Worm (Caenorhabditis elegans): ENCODE measurements around the gene ugt-59.

Gene ugt-59

DNA sequence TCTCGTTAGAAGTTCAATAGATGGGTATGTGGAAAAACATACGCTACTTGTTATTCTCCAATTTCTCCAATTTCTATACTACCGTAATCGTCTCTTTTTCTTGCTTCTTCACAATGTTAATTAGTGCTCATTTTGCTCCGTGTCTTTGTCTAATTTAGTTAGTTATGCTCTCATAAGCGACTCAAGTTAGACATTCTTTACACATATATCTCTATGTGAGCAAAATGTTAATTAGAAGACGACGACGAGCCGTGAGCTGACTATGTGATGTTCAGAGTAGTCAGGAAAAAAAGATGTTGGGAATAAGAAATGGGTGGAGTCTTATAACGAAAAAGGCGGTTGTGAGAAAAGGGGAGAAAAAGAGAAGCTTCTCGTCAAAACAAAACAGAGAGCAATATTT, 12.9 kb upstream of the ugt-59 start (continued):
- TF ChIP-seq lin-14 (GFP tag; optimal IDR thresholded peaks at IDR 0.05) (peak; percentile 70), nhr-11 (tag; optimal IDR thresholded peaks at IDR 0.05) (no peak), unc-86 (tag; optimal IDR thresholded peaks at IDR 0.05) (peak; percentile 3), pqm-1 (tag; optimal IDR thresholded peaks at IDR 0.05) (no peak)

ce11 chrIV:10349871-10350640, 10.4 kb upstream of the ugt-59 start, which contains the start of the genes unc-43 and Y43C5B.3:
Gene unc-43, minus strand, starts transcription at chrIV:10350217.
Gene Y43C5B.3, plus strand, starts transcription at chrIV:10350590.
- TF ChIP-seq pqm-1 (tag; optimal IDR thresholded peaks at IDR 0.05), result no peak
- peak; percentile 37 for TF ChIP-seq snu-23 (GFP tag; optimal IDR thresholded peaks at IDR 0.05)
- TF ChIP-seq nhr-11 (tag; optimal IDR thresholded peaks at IDR 0.05), result no peak
- TF ChIP-seq nhr-20 (tag; optimal IDR thresholded peaks at IDR 0.05), result peak; percentile 18
- no peak for TF ChIP-seq mdl-1 (tag; optimal IDR thresholded peaks at IDR 0.05)
- TF ChIP-seq lin-13 (GFP tag; optimal IDR thresholded peaks at IDR 0.05), result no peak
- no peak for TF ChIP-seq xbp-1 (tag; optimal IDR thresholded peaks at IDR 0.05)
- TF ChIP-seq fkh-8 (tag; optimal IDR thresholded peaks at IDR 0.05), result no peak
- peak in 1 of 6 experiments; percentile 52 for TF ChIP-seq elt-3 (tag; optimal IDR thresholded peaks at IDR 0.05)
- TF ChIP-seq elt-2 (tag; optimal IDR thresholded peaks at IDR 0.05), result peak; percentile 69
- peak; percentile 10 for TF ChIP-seq irx-1 (tag; optimal IDR thresholded peaks at IDR 0.05)
- TF ChIP-seq aly-2 (tag; optimal IDR thresholded peaks at IDR 0.05), result no peak
- TF ChIP-seq lin-15B (tag; optimal IDR thresholded peaks at IDR 0.05), result no peak
- no peak for TF ChIP-seq ceh-63 (GFP tag; optimal IDR thresholded peaks at IDR 0.05)
- no peak for TF ChIP-seq efl-1 (optimal IDR thresholded peaks at IDR 0.05)
- peak in 1 of 2 experiments; percentile 28 for TF ChIP-seq efl-1 (GFP tag; optimal IDR thresholded peaks at IDR 0.05 in 1 of 2)
- TF ChIP-seq lsy-2 (tag; optimal IDR thresholded peaks at IDR 0.05), result no peak
- no peak for TF ChIP-seq nhr-237 (tag; optimal IDR thresholded peaks at IDR 0.05)
- no peak for TF ChIP-seq lir-3 (tag; optimal IDR thresholded peaks at IDR 0.05; ENCODE audit: poor library complexity)
- TF ChIP-seq ets-5 (GFP tag; IDR thresholded peaks at IDR 0.05), result no peak
- no peak for TF ChIP-seq ceh-82 (tag; optimal IDR thresholded peaks at IDR 0.05)
- no peak for TF ChIP-seq ces-1 (GFP tag; optimal IDR thresholded peaks at IDR 0.05)
- no peak for TF ChIP-seq fkh-4 (tag; optimal IDR thresholded peaks at IDR 0.05; ENCODE audit: borderline replicate concordance)
- peak; percentile 83 for TF ChIP-seq nhr-85 (tag)
- no peak for TF ChIP-seq lin-14 (GFP tag; optimal IDR thresholded peaks at IDR 0.05)
- peak; percentile 83 for TF ChIP-seq blmp-1 (tag; optimal IDR thresholded peaks at IDR 0.05)
- TF ChIP-seq F16B12.6 (tag; optimal IDR thresholded peaks at IDR 0.05), result no peak
- no peak for TF ChIP-seq sup-37 (GFP tag; optimal IDR thresholded peaks at IDR 0.05)
- TF ChIP-seq nhr-28 (tag; optimal IDR thresholded peaks at IDR 0.05), result no peak
- peak; percentile 56 for TF ChIP-seq grh-1 (GFP tag; IDR thresholded peaks at IDR 0.05)
- no peak for TF ChIP-seq egl-13 (tag; optimal IDR thresholded peaks at IDR 0.05)
- no peak for TF ChIP-seq aha-1 (tag; optimal IDR thresholded peaks at IDR 0.05)
- no peak for TF ChIP-seq mef-2 (tag; optimal IDR thresholded peaks at IDR 0.05)
- TF ChIP-seq nhr-71 (tag; optimal IDR thresholded peaks at IDR 0.05), result peak; percentile 3

DNA sequence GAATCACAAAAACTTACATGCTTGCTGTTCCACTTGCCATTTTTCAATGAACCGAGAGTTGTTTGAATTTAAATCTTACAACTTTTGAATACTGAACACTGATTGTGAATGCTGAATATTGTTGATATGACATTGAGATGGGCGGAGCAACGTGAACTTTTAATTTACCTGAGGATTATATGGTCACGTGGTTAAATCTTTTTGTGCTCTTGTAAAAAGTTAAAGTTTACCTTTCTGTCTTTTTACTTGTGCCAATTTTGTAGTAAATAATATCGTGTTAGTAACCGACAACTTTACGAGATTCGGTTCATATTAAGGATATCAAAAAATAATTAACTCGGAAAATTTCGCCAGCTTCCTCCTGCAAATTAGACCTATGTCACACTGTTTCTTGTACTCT, 8.2 kb upstream of the ugt-59 start, which contains the start of gene Y43C5B.2:
TSS of gene Y43C5B.2 (minus strand) at position 101 of the 400 bp plus-strand sequence.
- TF ChIP-seq dpl-1 (GFP tag; optimal IDR thresholded peaks at IDR 0.05), result no peak
- TF ChIP-seq nhr-47 (tag; optimal IDR thresholded peaks at IDR 0.05), result no peak
- no peak for TF ChIP-seq hlh-4 (tag; optimal IDR thresholded peaks at IDR 0.05)
- TF ChIP-seq mef-2 (tag; optimal IDR thresholded peaks at IDR 0.05), result no peak
- no peak for TF ChIP-seq rnt-1 (tag; optimal IDR thresholded peaks at IDR 0.05)
- TF ChIP-seq snpc-4 (tag; optimal IDR thresholded peaks at IDR 0.05), result no peak
- TF ChIP-seq nhr-11 (tag; optimal IDR thresholded peaks at IDR 0.05), result no peak
- TF ChIP-seq fkh-4 (tag; optimal IDR thresholded peaks at IDR 0.05; ENCODE audit: borderline replicate concordance), result no peak
- TF ChIP-seq ceh-90 (tag; optimal IDR thresholded peaks at IDR 0.05), result no peak
- TF ChIP-seq egl-27 (tag; optimal IDR thresholded peaks at IDR 0.05), result no peak
- no peak for TF ChIP-seq hlh-17 (GFP tag; optimal IDR thresholded peaks at IDR 0.05; ENCODE audit: borderline replicate concordance)
- TF ChIP-seq C04F5.9 (tag; optimal IDR thresholded peaks at IDR 0.05), result no peak
- no peak for TF ChIP-seq pag-3 (tag; optimal IDR thresholded peaks at IDR 0.05; ENCODE audit: borderline replicate concordance, insufficient read depth)
- no peak for TF ChIP-seq nhr-28 (tag; optimal IDR thresholded peaks at IDR 0.05)
